Worm (Caenorhabditis elegans): ENCODE data around the gene fbxb-26.

Gene fbxb-26

ce11 chrII:1730103-1730502 is 47.8 kb downstream of the fbxb-26 start, which contains the start of gene ceh-81:
Gene ceh-81, plus strand, starts transcription at chrII:1730403.
- TF ChIP-seq vab-7 (GFP tag; IDR thresholded peaks at IDR 0.05) = no peak
- TF ChIP-seq nhr-6 (tag; optimal IDR thresholded peaks at IDR 0.05) = no peak
- TF ChIP-seq unc-62 (GFP tag; optimal IDR thresholded peaks at IDR 0.05 in 1 of 2) = peak in 1 of 2 experiments; percentile 23
- TF ChIP-seq unc-62 (tag; optimal IDR thresholded peaks at IDR 0.05) = no peak

ce11 chrII:1731932-1732331 is 49.6 kb downstream of the fbxb-26 start, which contains the start of gene ceh-82:
Gene ceh-82, plus strand, starts transcription at chrII:1732232.
- no peak for TF ChIP-seq ceh-32 (tag; optimal IDR thresholded peaks at IDR 0.05; ENCODE audit: poor library complexity)
- no peak for TF ChIP-seq snpc-1.2 (GFP tag; IDR thresholded peaks at IDR 0.05)
- TF ChIP-seq ceh-82 (tag; optimal IDR thresholded peaks at IDR 0.05) = no peak
- TF ChIP-seq Y48G9A.11 (GFP tag; IDR thresholded peaks at IDR 0.05) = no peak
- TF ChIP-seq F26F4.8 (GFP tag; conservative IDR thresholded peaks at IDR 0.05) = no peak
- no peak for TF ChIP-seq daf-12 (tag; optimal IDR thresholded peaks at IDR 0.05)
- no peak for TF ChIP-seq madf-5 (GFP tag; IDR thresholded peaks at IDR 0.05)
- no peak for TF ChIP-seq duxl-1 (tag; optimal IDR thresholded peaks at IDR 0.05; ENCODE audit: poor library complexity)
- TF ChIP-seq mdt-29 (GFP tag; IDR thresholded peaks at IDR 0.05) = no peak
- no peak for TF ChIP-seq fos-1 (tag; optimal IDR thresholded peaks at IDR 0.05)
- no peak for TF ChIP-seq set-16 (GFP tag; IDR thresholded peaks at IDR 0.05)
